Fruit fly (Drosophila melanogaster): ENCODE measurements around the gene CG13855.

Gene CG13855

DNA sequence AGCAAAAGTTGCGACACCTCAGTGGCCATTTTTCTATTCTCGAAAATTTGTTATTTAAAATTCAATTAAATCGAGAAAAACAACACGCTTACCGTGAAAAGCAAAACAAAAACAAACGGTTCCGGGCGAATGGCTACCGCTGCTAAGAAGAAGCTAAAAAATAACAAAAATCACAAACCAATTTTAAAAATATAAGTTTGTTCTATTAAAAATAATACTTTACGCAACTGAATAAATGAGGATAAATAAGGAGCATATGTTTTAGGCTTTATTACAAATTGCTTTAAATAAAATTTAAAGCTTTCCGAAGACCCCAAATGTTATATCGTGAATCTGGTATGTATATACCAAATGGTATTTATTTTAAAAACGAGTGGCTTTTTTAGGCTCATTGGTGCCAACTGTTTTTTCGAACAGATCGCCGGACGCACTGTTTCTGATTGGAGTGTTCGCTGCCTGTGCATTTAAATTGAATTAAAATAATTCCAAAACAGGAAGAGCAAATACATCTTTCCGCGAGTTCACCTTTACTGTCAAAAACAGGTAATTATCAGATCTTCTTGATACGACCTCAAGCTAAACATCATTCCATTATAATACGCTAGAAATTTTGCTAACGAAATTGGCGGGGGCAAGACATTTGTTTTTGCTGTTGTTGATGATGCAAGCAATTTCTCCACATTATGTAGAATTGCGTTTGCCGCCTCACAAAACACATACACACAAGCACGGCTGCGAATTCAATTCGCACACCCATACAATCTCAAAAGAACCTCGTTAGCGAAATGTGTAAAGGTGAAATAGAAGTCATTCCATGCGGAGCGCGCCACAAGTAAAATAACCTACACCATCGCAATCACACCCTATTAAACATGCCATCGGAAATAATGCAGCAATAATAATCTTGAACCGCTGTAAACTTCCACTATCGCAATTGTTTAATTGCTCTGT lies 38.3 kb upstream of the CG13855 start, which contains the start of the genes Polr3F and PyK (continued):
- TF ChIP-seq so (GFP tag; IDR thresholded peaks at IDR 0.05), result no peak
- 0 out of 2 replicates have a peak, but pooled peaks have one; percentile 15 for TF ChIP-seq unc-4 (GFP tag; IDR thresholded peaks at IDR 0.05; ENCODE audit: partially characterized antibody)
- no peak for TF ChIP-seq NfI (GFP tag; optimal IDR thresholded peaks at IDR 0.05)
- TF ChIP-seq zfh2 (GFP tag; optimal IDR thresholded peaks at IDR 0.05), result peak; percentile 15
- no peak for TF ChIP-seq Sry-δ (GFP tag; optimal IDR thresholded peaks at IDR 0.05)
- no peak for TF ChIP-seq D (optimal IDR thresholded peaks at IDR 0.05)
- TF ChIP-seq D (GFP tag; optimal IDR thresholded peaks at IDR 0.05), result no peak
- TF ChIP-seq dmrt11E (tag; optimal IDR thresholded peaks at IDR 0.05), result no peak
- TF ChIP-seq hkb (optimal IDR thresholded peaks at IDR 0.05), result no peak
- peak; percentile 28 for TF ChIP-seq hkb (GFP tag; IDR thresholded peaks at IDR 0.05)
- peak; percentile 93 for TF ChIP-seq ERR (GFP tag; optimal IDR thresholded peaks at IDR 0.05)
- peak; percentile 25; the same call in 1 of the 2 replicates for TF ChIP-seq vvl (GFP tag; IDR thresholded peaks at IDR 0.05)
- TF ChIP-seq CG7987 (GFP tag; optimal IDR thresholded peaks at IDR 0.05), result no peak
- no peak for TF ChIP-seq slou (GFP tag; optimal IDR thresholded peaks at IDR 0.05)
- no peak for TF ChIP-seq inv (GFP tag; IDR thresholded peaks at IDR 0.05; ENCODE audit: partially characterized antibody)
- TF ChIP-seq CG3995 (GFP tag; optimal IDR thresholded peaks at IDR 0.05), result peak; percentile 93
- peak; percentile 68 to 95 for TF ChIP-seq insv (GFP tag; optimal IDR thresholded peaks at IDR 0.05)
- peak; percentile 49 for TF ChIP-seq CG11504 (tag; optimal IDR thresholded peaks at IDR 0.05)
- TF ChIP-seq CG6854 (GFP tag; optimal IDR thresholded peaks at IDR 0.05), result no peak
- TF ChIP-seq gro (GFP tag; optimal IDR thresholded peaks at IDR 0.05), result no peak
- no peak for TF ChIP-seq chinmo (GFP tag; IDR thresholded peaks at IDR 0.05; ENCODE audit: partially characterized antibody)
- no peak for TF ChIP-seq sima (GFP tag; optimal IDR thresholded peaks at IDR 0.05)
- no peak for TF ChIP-seq CG5180 (GFP tag; optimal IDR thresholded peaks at IDR 0.05)
- TF ChIP-seq phol (tag; optimal IDR thresholded peaks at IDR 0.05), result peak; percentile 47
- TF ChIP-seq Spps (tag; optimal IDR thresholded peaks at IDR 0.05), result no peak
- TF ChIP-seq pb (GFP tag; optimal IDR thresholded peaks at IDR 0.05), result no peak
- TF ChIP-seq CG14710 (tag; optimal IDR thresholded peaks at IDR 0.05), result peak; percentile 93
- peak; percentile 54 for TF ChIP-seq nmo (GFP tag; optimal IDR thresholded peaks at IDR 0.05)
- no peak for TF ChIP-seq CG2199 (GFP tag; IDR thresholded peaks at IDR 0.05)
- TF ChIP-seq Fer2 (tag; optimal IDR thresholded peaks at IDR 0.05), result no peak
- no peak for TF ChIP-seq CG34224 (GFP tag; IDR thresholded peaks at IDR 0.05; ENCODE audit: partially characterized antibody)
- no peak for TF ChIP-seq CG7372 (GFP tag; IDR thresholded peaks at IDR 0.05)
- TF ChIP-seq ftz-f1 (GFP tag; optimal IDR thresholded peaks at IDR 0.05), result no peak
- no peak for TF ChIP-seq mam (GFP tag; optimal IDR thresholded peaks at IDR 0.05)
- no peak for TF ChIP-seq ara (GFP tag; IDR thresholded peaks at IDR 0.05)
- no peak for TF ChIP-seq CG12769 (tag; optimal IDR thresholded peaks at IDR 0.05)
- peak; percentile 59 for TF ChIP-seq gem (tag; optimal IDR thresholded peaks at IDR 0.05)
- peak; percentile 2 for TF ChIP-seq Deaf1 (tag; optimal IDR thresholded peaks at IDR 0.05)
- TF ChIP-seq CG30020 (tag; optimal IDR thresholded peaks at IDR 0.05), result peak; percentile 38
- TF ChIP-seq CoRest (tag; optimal IDR thresholded peaks at IDR 0.05), result peak; percentile 52
- TF ChIP-seq CG34376 (GFP tag; optimal IDR thresholded peaks at IDR 0.05), result no peak
- peak; percentile 56 for TF ChIP-seq lilli (GFP tag; optimal IDR thresholded peaks at IDR 0.05)
- TF ChIP-seq CG12236 (GFP tag; optimal IDR thresholded peaks at IDR 0.05), result no peak
- peak; percentile 51 for TF ChIP-seq grau (tag; optimal IDR thresholded peaks at IDR 0.05)
- TF ChIP-seq tap (tag; optimal IDR thresholded peaks at IDR 0.05), result no peak
- no peak for TF ChIP-seq ap (GFP tag; IDR thresholded peaks at IDR 0.05)
- 0 out of 3 replicates have a peak, but pooled peaks have one; percentile 1 for TF ChIP-seq CG34422 (GFP tag; IDR thresholded peaks at IDR 0.05)
- TF ChIP-seq hbn (GFP tag; IDR thresholded peaks at IDR 0.05; ENCODE audit: partially characterized antibody), result 0 out of 2 replicates have a peak, but pooled peaks have one; percentile 36
- TF ChIP-seq CG16815 (GFP tag; optimal IDR thresholded peaks at IDR 0.05), result no peak
